Worm (Caenorhabditis elegans) whole organism, L4 larva: ENCODE results near the gene spds-1.
A peak's percentile ranks its signal among the peaks of the same experiment; 100 is the strongest.

Experiments used
- D1046.2 ChIP-seq: fragments of 200-800 bp; sonication (Bioruptor generic); IDR thresholded peaks from 2 replicates; pipeline ENCODE4 v1.3.6; 2022; ENCODE audit warnings: missing genetic modification characterization, missing compliant biosample characterization
- F26F4.8 ChIP-seq: fragments of 200-800 bp; sonication (Bioruptor generic); conservative IDR thresholded peaks from 2 replicates; pipeline ENCODE4 v1.3.6; 2022; ENCODE audit warnings: missing genetic modification characterization, missing compliant biosample characterization
- T26A8.4 ChIP-seq: fragments of 200-800 bp; sonication (Bioruptor generic); IDR thresholded peaks from 2 replicates; pipeline ENCODE4 v1.3.6; 2022; ENCODE audit warnings: missing genetic modification characterization, missing compliant biosample characterization
- Y48G9A.11 ChIP-seq: fragments of 200-800 bp; sonication (Bioruptor generic); IDR thresholded peaks from 2 replicates; pipeline ENCODE4 v1.3.6; 2022; ENCODE audit warnings: missing genetic modification reagents, missing genetic modification characterization, missing compliant biosample characterization
- Y5F2A.4 ChIP-seq: fragments of 200-800 bp; sonication (Bioruptor generic); optimal IDR thresholded peaks from 2 replicates; lab custom pipeline; 2018; ENCODE audit warnings: mild to moderate bottlenecking, missing genetic modification characterization, missing compliant biosample characterization
- Y75B8A.6 ChIP-seq: fragments of 200-800 bp; sonication (Bioruptor generic); IDR thresholded peaks from 2 replicates; pipeline ENCODE4 v1.3.6; 2022; ENCODE audit warnings: missing genetic modification reagents, missing genetic modification characterization, missing compliant biosample characterization
- aha-1 ChIP-seq: fragments of 150-350 bp; peaks from one replicate; lab custom pipeline; 2014; ENCODE audit warnings: missing biosample characterization, missing genetic modification characterization
- aly-2 ChIP-seq: sonication (generic microtip); optimal IDR thresholded peaks from 2 replicates; lab custom pipeline; 2018; ENCODE audit warnings: missing biosample characterization, missing genetic modification characterization
- ceh-20 ChIP-seq: fragments of 200-800 bp; sonication (Bioruptor generic); IDR thresholded peaks from 2 replicates; pipeline ENCODE4 v1.3.6; 2022; ENCODE audit warnings: missing genetic modification reagents, missing genetic modification characterization, missing compliant biosample characterization
- ceh-44 ChIP-seq: fragments of 200-800 bp; sonication (Bioruptor generic); IDR thresholded peaks from 2 replicates; pipeline ENCODE4 v1.3.6; 2022; ENCODE audit warnings: missing genetic modification reagents, missing genetic modification characterization, missing compliant biosample characterization
- ceh-82 ChIP-seq: sonication (generic microtip); optimal IDR thresholded peaks from 2 replicates; lab custom pipeline; 2017; ENCODE audit warnings: missing biosample characterization, missing genetic modification characterization
- daf-19 ChIP-seq: fragments of 200-800 bp; sonication (Bioruptor generic); conservative IDR thresholded peaks from 2 replicates; pipeline ENCODE4 v1.3.6; 2022; ENCODE audit warnings: missing genetic modification characterization, missing compliant biosample characterization
- dmd-8 ChIP-seq: fragments of 200-800 bp; sonication (Bioruptor generic); IDR thresholded peaks from 2 replicates; pipeline ENCODE4 v1.3.6; 2022; ENCODE audit warnings: missing genetic modification characterization, missing compliant biosample characterization
- dmd-9 ChIP-seq: fragments of 200-800 bp; sonication (Bioruptor generic); IDR thresholded peaks from 2 replicates; pipeline ENCODE4 v1.3.6; 2022; ENCODE audit warnings: missing genetic modification reagents, missing genetic modification characterization, missing compliant biosample characterization
- dve-1 ChIP-seq: sonication (generic microtip); optimal IDR thresholded peaks from 2 replicates; lab custom pipeline; 2017; ENCODE audit warnings: antibody characterized with exemption, mild to moderate bottlenecking, missing genetic modification characterization, missing compliant biosample characterization; ENCODE audit not compliant: insufficient read depth
- egl-43 ChIP-seq: fragments of 200-800 bp; sonication (Bioruptor generic); IDR thresholded peaks from 2 replicates; pipeline ENCODE4 v1.3.6; 2022; ENCODE audit warnings: missing genetic modification reagents, missing genetic modification characterization, missing compliant biosample characterization
- gei-8 ChIP-seq: fragments of 200-800 bp; sonication (Bioruptor generic); optimal IDR thresholded peaks from 2 replicates; lab custom pipeline; 2018; ENCODE audit warnings: mild to moderate bottlenecking, missing genetic modification characterization, missing compliant biosample characterization
- hlh-30 ChIP-seq: sonication (generic microtip); optimal IDR thresholded peaks from 2 replicates; lab custom pipeline; 2017; ENCODE audit warnings: antibody characterized with exemption, mild to moderate bottlenecking, missing genetic modification characterization, missing compliant biosample characterization; ENCODE audit not compliant: insufficient read depth
- lim-7 ChIP-seq: fragments of 200-800 bp; sonication (Bioruptor generic); IDR thresholded peaks from 2 replicates; pipeline ENCODE4 v1.3.6; 2022; ENCODE audit warnings: missing genetic modification characterization, missing compliant biosample characterization
- lin-13 ChIP-seq: fragments of 150-350 bp; optimal IDR thresholded peaks from 2 replicates; lab custom pipeline; 2014; ENCODE audit warnings: missing biosample characterization, missing genetic modification reagents, missing genetic modification characterization
- lin-29 ChIP-seq: fragments of 200-800 bp; sonication (Bioruptor generic); IDR thresholded peaks from 2 replicates; pipeline ENCODE4 v1.3.6; 2022; ENCODE audit warnings: missing genetic modification reagents, missing genetic modification characterization, missing compliant biosample characterization
- lin-38 ChIP-seq: fragments of 200-800 bp; sonication (Bioruptor generic); IDR thresholded peaks from 2 replicates; pipeline ENCODE4 v1.3.6; 2022; ENCODE audit warnings: missing genetic modification reagents, missing genetic modification characterization, missing compliant biosample characterization
- madf-5 ChIP-seq, 2 experiments: fragments of 200-800 bp; sonication (Bioruptor generic); IDR thresholded peaks; 2 replicates each; pipeline ENCODE4 v1.3.6; 2022; ENCODE audit warnings: missing compliant biosample characterization in 2 of 2, missing genetic modification characterization in 2 of 2
- madf-9 ChIP-seq: fragments of 200-800 bp; sonication (Bioruptor generic); conservative IDR thresholded peaks from 2 replicates; pipeline ENCODE4 v1.3.6; 2022; ENCODE audit warnings: missing genetic modification reagents, missing genetic modification characterization, missing compliant biosample characterization
- mdl-1 ChIP-seq, 2 experiments: fragments of 150-350 bp in 1 of 2; sonication (generic microtip) in 1 of 2; optimal IDR thresholded peaks; 2 replicates each; lab custom pipeline; 2014 to 2017; ENCODE audit warnings: missing biosample characterization in 2 of 2, missing genetic modification characterization in 2 of 2
- mep-1 ChIP-seq: fragments of 150-350 bp; sonication (generic microtip); optimal IDR thresholded peaks from 3 replicates; lab custom pipeline; 2014; ENCODE audit warnings: missing biosample characterization, missing genetic modification characterization
- nhr-25 ChIP-seq: sonication (generic microtip); optimal IDR thresholded peaks from 2 replicates; lab custom pipeline; 2017; ENCODE audit warnings: missing genetic modification characterization, mild to moderate bottlenecking, missing compliant biosample characterization, antibody characterized with exemption, moderate library complexity, borderline replicate concordance; ENCODE audit not compliant: insufficient read depth
- nhr-28 ChIP-seq: fragments of 150-350 bp; optimal IDR thresholded peaks from 2 replicates; lab custom pipeline; 2014; ENCODE audit warnings: missing biosample characterization, missing genetic modification characterization
- nhr-48 ChIP-seq: sonication (generic microtip); optimal IDR thresholded peaks from 2 replicates; lab custom pipeline; 2016; ENCODE audit warnings: mild to moderate bottlenecking, missing genetic modification characterization, missing compliant biosample characterization
- nhr-6 ChIP-seq: fragments of 150-350 bp; optimal IDR thresholded peaks from 2 replicates; lab custom pipeline; 2014; ENCODE audit warnings: missing biosample characterization, missing genetic modification characterization
- php-3 ChIP-seq: fragments of 200-800 bp; sonication (Bioruptor generic); IDR thresholded peaks from 2 replicates; pipeline ENCODE4 v1.3.6; 2022; ENCODE audit warnings: missing genetic modification reagents, missing genetic modification characterization, missing compliant biosample characterization
- pqm-1 ChIP-seq: sonication (generic microtip); optimal IDR thresholded peaks from 2 replicates; lab custom pipeline; 2017; ENCODE audit warnings: missing biosample characterization, missing genetic modification characterization
- saeg-2 ChIP-seq: fragments of 200-800 bp; sonication (Bioruptor generic); IDR thresholded peaks from 2 replicates; pipeline ENCODE4 v1.3.6; 2022; ENCODE audit warnings: missing genetic modification reagents, missing genetic modification characterization, missing compliant biosample characterization
- sdz-12 ChIP-seq: fragments of 200-800 bp; sonication (Bioruptor generic); optimal IDR thresholded peaks from 2 replicates; lab custom pipeline; 2018; ENCODE audit warnings: mild to moderate bottlenecking, missing genetic modification characterization, missing compliant biosample characterization
- set-16 ChIP-seq: fragments of 200-800 bp; sonication (Bioruptor generic); IDR thresholded peaks from 2 replicates; pipeline ENCODE4 v1.3.6; 2022; ENCODE audit warnings: missing genetic modification reagents, missing genetic modification characterization, missing compliant biosample characterization
- snpc-1.2 ChIP-seq: fragments of 200-800 bp; sonication (Bioruptor generic); IDR thresholded peaks from 2 replicates; pipeline ENCODE4 v1.3.6; 2022; ENCODE audit warnings: missing genetic modification reagents, missing genetic modification characterization, missing compliant biosample characterization
- snpc-4 ChIP-seq: fragments of 150-350 bp; optimal IDR thresholded peaks from 2 replicates; lab custom pipeline; 2014; ENCODE audit warnings: missing biosample characterization, missing genetic modification characterization
- tag-97 ChIP-seq: fragments of 200-800 bp; sonication (Bioruptor generic); IDR thresholded peaks from 2 replicates; pipeline ENCODE4 v1.3.6; 2022; ENCODE audit warnings: missing genetic modification characterization, missing compliant biosample characterization
- tra-1 ChIP-seq: fragments of 200-800 bp; sonication (Bioruptor generic); IDR thresholded peaks from 2 replicates; pipeline ENCODE4 v1.3.6; 2022; ENCODE audit warnings: missing genetic modification reagents, missing genetic modification characterization, missing compliant biosample characterization
- vab-7 ChIP-seq: fragments of 200-800 bp; sonication (Bioruptor generic); IDR thresholded peaks from 2 replicates; pipeline ENCODE4 v1.3.6; 2022; ENCODE audit warnings: missing genetic modification reagents, missing genetic modification characterization, missing compliant biosample characterization
- zfp-3 ChIP-seq: fragments of 200-800 bp; sonication (Bioruptor generic); conservative IDR thresholded peaks from 2 replicates; pipeline ENCODE4 v1.3.6; 2022; ENCODE audit warnings: missing genetic modification reagents, missing genetic modification characterization, missing compliant biosample characterization
- zip-2 ChIP-seq: fragments of 150-350 bp; optimal IDR thresholded peaks from 2 replicates; lab custom pipeline; 2014; ENCODE audit warnings: missing biosample characterization, missing genetic modification characterization
- ztf-7 ChIP-seq: fragments of 150-350 bp; optimal IDR thresholded peaks from 2 replicates; lab custom pipeline; 2014; ENCODE audit warnings: missing biosample characterization, missing genetic modification characterization

spds-1 gene

DNA sequence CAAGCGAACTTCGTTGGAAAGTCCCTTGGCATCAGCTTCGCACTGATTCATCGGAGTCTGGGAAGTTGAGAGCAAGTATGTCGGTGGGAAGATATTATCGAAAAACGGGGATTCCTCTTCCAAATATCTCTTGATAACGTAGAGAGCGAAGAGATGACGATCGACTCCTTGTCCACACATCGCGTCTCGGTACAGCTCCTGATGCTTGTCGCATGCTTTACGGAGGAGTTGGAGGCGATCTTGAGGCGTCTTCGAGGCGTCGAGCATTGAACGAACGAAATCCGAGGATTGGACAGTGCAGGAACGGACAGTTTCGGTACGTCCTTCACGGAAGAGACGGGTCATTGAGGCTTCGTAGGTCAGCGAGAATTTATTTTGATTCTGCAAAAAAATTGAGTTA lies 17.2 kb upstream of the spds-1 start:
- peak; percentile 12 for TF ChIP-seq aha-1 (tag; lab: Kevin White, UChicago)
- TF ChIP-seq dmd-8, result no peak
- TF ChIP-seq nhr-6, result no peak
- TF ChIP-seq hlh-30 (tag; lab: Kevin White, UChicago), result no peak
- TF ChIP-seq tra-1 (GFP tag; lab: Robert Waterston, UW), result no peak
- TF ChIP-seq nhr-28 (tag; lab: Kevin White, UChicago), result no peak
- peak; percentile 27; the same call in 1 of the 2 replicates for TF ChIP-seq egl-43 (GFP tag; lab: Robert Waterston, UW)
- peak; percentile 35; the same call in 1 of the 2 replicates for TF ChIP-seq T26A8.4 (GFP tag; lab: Robert Waterston, UW)
- no peak for TF ChIP-seq vab-7
- TF ChIP-seq, all 104 proteins: peak for 3

DNA sequence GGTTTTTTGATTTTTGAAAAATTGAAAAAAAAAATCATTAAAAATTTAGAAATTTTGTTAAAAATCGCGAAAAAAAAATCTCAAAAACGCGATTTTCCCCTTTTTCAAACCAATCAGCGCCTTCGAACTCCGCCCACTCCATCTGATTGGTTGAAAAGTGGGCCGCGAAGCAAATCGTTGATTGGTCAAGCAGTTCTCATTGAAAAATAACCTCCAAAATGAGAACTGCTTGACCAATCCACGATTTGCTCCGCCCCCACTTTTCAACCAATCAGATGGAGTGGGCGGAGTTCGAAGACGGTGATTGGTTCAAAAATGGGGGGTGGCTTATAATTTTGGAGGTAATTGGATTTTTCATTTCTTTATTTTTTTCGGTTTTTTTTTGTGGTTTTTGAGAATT lies 16.3 kb upstream of the spds-1 start:
- TF ChIP-seq madf-9 (GFP tag; lab: Robert Waterston, UW), result no peak
- no peak for TF ChIP-seq mdl-1 (tag; optimal IDR thresholded peaks at IDR 0.05; lab: Kevin White, UChicago)
- TF ChIP-seq zip-2, result no peak
- TF ChIP-seq aly-2 (tag; lab: Kevin White, UChicago), result no peak
- no peak for TF ChIP-seq nhr-28 (tag; lab: Kevin White, UChicago)
- no peak for TF ChIP-seq aha-1 (tag; lab: Kevin White, UChicago)
- no peak for TF ChIP-seq gei-8 (GFP tag; lab: Kevin White, UChicago)
- TF ChIP-seq lin-13, result no peak
- TF ChIP-seq pqm-1 (tag; lab: Kevin White, UChicago), result no peak
- TF ChIP-seq snpc-4 (tag; lab: Kevin White, UChicago), result no peak
- TF ChIP-seq tra-1 (GFP tag; lab: Robert Waterston, UW), result no peak
- TF ChIP-seq, all 104 proteins: peak for 0

DNA sequence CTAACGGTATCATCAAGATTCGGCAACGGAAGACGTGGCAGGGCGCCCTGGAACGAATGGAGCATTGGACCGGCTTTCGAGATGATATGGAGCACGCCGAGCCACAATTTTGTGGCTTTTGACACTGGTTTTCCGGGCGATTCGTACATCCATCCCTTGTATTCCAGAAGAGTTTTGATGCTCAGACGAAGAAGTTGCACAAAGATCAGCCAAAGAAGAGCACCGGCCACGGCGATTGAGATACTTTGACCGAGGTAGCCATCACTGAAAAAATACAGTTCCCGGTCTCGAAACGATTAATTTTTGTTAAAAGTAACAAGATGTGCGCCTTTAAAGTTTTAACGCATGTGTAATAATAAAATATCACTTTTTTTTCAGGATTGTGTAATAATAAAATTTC lies 11.5 kb upstream of the spds-1 start:
- TF ChIP-seq nhr-28 (tag; lab: Kevin White, UChicago), result no peak
- 0 out of 2 replicates have a peak, but pooled peaks have one; percentile 23 for TF ChIP-seq F26F4.8 (GFP tag; lab: Robert Waterston, UW)
- 0 out of 2 replicates have a peak, but pooled peaks have one; percentile 31 for TF ChIP-seq saeg-2
- no peak for TF ChIP-seq ceh-82 (tag; lab: Kevin White, UChicago)
- TF ChIP-seq sdz-12, result peak; percentile 77
- 0 out of 2 replicates have a peak, but pooled peaks have one; percentile 23 for TF ChIP-seq dmd-9 (GFP tag; lab: Robert Waterston, UW)
- TF ChIP-seq lim-7 (GFP tag; lab: Robert Waterston, UW), result peak; percentile 66
- no peak for TF ChIP-seq ceh-20 (GFP tag; lab: Robert Waterston, UW)
- peak; percentile 29 for TF ChIP-seq mep-1 (tag; lab: Kevin White, UChicago)
- TF ChIP-seq daf-19, result no peak
- TF ChIP-seq egl-43 (GFP tag; lab: Robert Waterston, UW), result no peak
- no peak for TF ChIP-seq snpc-4 (tag; lab: Kevin White, UChicago)
- no peak for TF ChIP-seq tag-97 (GFP tag; lab: Robert Waterston, UW)
- TF ChIP-seq Y5F2A.4 (GFP tag; lab: Kevin White, UChicago), result peak; percentile 18
- TF ChIP-seq D1046.2, result peak; percentile 49; the same call in 1 of the 2 replicates
- peak; percentile 55; the same call in 1 of the 2 replicates for TF ChIP-seq snpc-1.2 (GFP tag; lab: Robert Waterston, UW)
- 0 out of 4 replicates have a peak, but pooled peaks have one; percentile 20 to 60 for TF ChIP-seq madf-5 (GFP tag; IDR thresholded peaks at IDR 0.05; lab: Robert Waterston, UW)
- TF ChIP-seq nhr-25, result no peak
- peak; percentile 55 for TF ChIP-seq Y48G9A.11 (GFP tag; lab: Robert Waterston, UW)
- no peak for TF ChIP-seq ztf-7 (tag; lab: Kevin White, UChicago)
- TF ChIP-seq nhr-48 (tag; lab: Kevin White, UChicago), result no peak
- TF ChIP-seq set-16 (GFP tag; lab: Robert Waterston, UW), result 0 out of 2 replicates have a peak, but pooled peaks have one; percentile 11
- TF ChIP-seq dve-1 (tag; lab: Kevin White, UChicago), result no peak
- no peak for TF ChIP-seq ceh-44 (GFP tag; lab: Robert Waterston, UW)
- peak; percentile 87 for TF ChIP-seq aha-1 (tag; lab: Kevin White, UChicago)
- 0 out of 2 replicates have a peak, but pooled peaks have one; percentile 35 for TF ChIP-seq lin-29
- TF ChIP-seq T26A8.4 (GFP tag; lab: Robert Waterston, UW), result peak; percentile 71; the same call in 1 of the 2 replicates
- TF ChIP-seq zfp-3 (GFP tag; lab: Robert Waterston, UW), result peak; percentile 32; the same call in 1 of the 2 replicates
- peak; percentile 41 for TF ChIP-seq lin-38 (GFP tag; lab: Robert Waterston, UW)
- peak; percentile 56; the same call in 1 of the 2 replicates for TF ChIP-seq php-3
- peak; percentile 58; the same call in 1 of the 2 replicates for TF ChIP-seq Y75B8A.6 (GFP tag; lab: Robert Waterston, UW)
- TF ChIP-seq, all 104 proteins: peak for 19
